Worm (Caenorhabditis elegans): ENCODE results near the gene rheb-1.

Gene rheb-1

DNA sequence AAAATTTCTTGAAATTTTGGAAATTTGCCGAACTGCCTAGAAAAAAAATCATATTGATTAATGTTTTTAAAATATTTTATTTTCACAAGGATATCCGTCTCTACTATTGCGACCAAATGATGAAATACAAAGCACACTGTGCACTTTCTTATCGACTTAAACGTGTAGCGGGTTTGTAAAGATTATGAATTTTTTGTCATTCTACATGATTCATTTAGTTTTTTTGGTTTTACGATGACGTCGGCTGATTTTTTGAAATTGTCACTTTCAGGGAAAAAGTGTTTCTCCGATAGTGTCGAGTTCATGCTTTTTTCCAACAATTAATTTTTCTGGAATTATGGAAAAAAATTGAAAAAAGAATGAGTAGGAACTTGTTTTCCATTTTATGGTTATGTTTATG lies 20.7 kb upstream of the rheb-1 start:
- no peak for TF ChIP-seq unc-62 (GFP tag; optimal IDR thresholded peaks at IDR 0.05)

DNA sequence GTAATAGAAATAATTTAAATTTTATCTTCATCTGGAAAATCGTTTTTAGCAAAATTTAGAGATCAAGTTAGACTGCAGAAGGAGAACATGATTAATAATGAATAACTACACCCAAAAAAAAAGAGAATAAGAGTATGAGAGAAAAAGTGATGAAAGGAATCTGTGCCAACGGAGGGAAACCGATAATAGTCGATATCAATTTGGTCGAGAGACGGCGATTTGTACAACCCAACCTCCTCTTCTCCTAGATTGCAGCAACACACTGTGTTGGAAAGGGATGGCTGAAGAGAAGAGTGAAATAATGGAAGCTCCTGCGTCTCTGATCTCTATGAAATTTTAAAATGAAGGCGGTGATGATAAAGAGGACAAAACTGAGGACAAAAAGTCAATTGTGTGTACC lies 18.7 kb upstream of the rheb-1 start:
- TF ChIP-seq unc-62 (GFP tag; optimal IDR thresholded peaks at IDR 0.05) = no peak

DNA sequence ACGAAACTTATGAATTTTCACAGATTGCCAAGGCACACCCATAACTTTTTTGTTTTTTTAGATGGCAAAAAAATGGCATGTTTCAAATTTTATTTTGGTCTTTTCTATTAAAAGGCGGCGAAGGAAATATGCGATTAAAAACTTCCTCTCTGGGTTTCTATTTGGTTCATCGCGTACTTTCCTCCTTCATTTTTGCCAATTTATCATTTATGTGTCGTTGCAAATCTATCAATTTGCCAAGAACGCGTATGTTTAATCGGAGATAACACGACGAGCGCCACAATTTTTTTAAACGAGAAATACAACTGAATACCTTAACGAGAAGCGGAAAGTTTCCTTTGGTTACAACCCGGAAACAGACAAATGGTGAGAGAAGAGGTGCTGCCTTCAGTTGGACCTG lies 16.6 kb upstream of the rheb-1 start:
- TF ChIP-seq unc-62 (GFP tag; optimal IDR thresholded peaks at IDR 0.05) = no peak

DNA sequence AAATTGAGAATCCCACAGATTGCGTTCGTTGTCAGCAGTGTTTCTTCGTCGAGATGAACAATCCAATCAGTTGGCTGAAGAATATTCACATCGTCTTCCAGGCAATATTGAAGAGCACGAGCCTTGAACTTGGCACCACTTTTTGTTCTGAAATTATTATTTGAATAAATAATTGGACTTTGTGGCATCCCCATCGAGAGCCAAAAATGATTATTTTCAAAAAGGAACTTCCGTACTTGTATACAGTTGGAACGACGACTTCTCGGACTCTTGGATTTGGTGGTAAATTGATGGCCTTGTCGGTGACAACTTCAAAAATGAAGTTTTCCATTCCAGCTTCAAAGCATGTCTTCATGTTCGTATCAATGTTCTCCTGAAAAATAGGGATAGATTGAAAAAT lies 16.2 kb upstream of the rheb-1 start:
- no peak for TF ChIP-seq unc-62 (GFP tag; optimal IDR thresholded peaks at IDR 0.05)

DNA sequence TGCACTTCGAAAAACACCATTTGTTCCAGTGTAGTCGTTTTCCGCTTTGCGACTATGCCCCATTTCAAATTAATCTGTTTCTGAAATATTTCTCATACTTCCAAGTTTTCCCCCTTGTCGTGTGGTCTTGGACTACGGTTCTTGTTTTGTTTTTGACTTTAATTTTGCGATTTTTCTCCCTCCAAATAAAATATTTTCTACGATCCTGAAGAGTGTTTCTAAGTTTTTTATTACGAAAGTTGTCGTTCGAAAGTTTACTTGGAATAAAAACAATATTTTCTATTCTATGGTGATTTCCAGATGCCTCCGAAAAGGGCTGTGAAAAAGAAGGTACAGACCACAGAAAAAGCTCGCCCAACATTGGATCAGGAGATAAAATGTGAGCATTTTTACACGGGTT lies 12.0 kb upstream of the rheb-1 start, which contains the start of gene tag-342:
Gene tag-342 (plus strand): TSS at position 301 of the 400 bp plus-strand sequence.
- no peak for TF ChIP-seq unc-62 (GFP tag; optimal IDR thresholded peaks at IDR 0.05)

- TF ChIP-seq unc-62 (GFP tag; optimal IDR thresholded peaks at IDR 0.05) = no peak
Observed at ce11 chrIII:9467095-9467494, 11.3 kb upstream of the rheb-1 start, which contains the start of gene baf-1. Gene baf-1, plus strand, starts transcription at chrIII:9467464.

DNA sequence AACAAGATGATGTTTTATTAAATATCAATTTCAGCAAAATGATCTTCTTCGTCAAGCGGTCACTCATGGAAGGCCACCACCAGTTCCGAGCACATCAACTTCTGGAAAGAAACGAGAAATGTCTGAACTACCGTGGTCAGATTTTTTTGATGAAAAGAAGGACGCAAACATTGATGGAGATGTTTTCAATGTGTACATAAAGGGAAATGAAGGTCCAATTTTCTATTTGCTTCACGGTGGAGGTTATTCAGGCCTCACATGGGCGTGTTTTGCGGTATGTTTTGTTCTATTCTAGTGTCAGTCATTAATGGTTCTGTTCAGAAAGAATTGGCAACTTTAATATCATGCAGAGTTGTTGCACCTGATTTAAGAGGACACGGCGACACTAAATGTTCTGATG lies 10.0 kb upstream of the rheb-1 start, which contains the start of gene B0464.6:
Gene B0464.6 (minus strand): TSS at position 101 of the 400 bp plus-strand sequence.
- no peak for TF ChIP-seq unc-62 (GFP tag; optimal IDR thresholded peaks at IDR 0.05)

DNA sequence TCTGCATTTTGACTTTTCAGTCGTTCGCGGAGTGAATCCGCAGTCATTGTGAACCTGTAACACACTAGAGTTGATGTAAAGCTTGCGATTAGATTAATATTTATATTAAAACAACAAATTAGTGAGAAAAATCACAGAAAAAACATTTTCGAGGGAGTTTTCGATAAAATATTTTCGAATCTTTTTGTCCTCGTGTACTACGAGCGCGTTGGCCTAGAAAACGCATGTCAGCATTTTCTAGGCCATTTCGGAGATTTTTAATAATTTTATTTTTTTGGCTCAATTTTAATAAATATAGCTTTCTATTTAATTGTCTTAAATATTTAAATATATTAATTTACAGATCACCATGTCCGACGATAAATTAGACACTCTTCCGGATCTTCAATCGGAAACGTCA lies 9.6 kb upstream of the rheb-1 start, which contains the start of gene B0464.9:
Gene B0464.9 (plus strand): TSS at position 344 of the 400 bp plus-strand sequence.
- TF ChIP-seq unc-62 (GFP tag; optimal IDR thresholded peaks at IDR 0.05) = no peak

ce11 chrIII:9462785-9463467 lies 7.1 kb upstream of the rheb-1 start:
- no peak for TF ChIP-seq unc-62 (GFP tag; optimal IDR thresholded peaks at IDR 0.05)

ce11 chrIII:9461894-9462784 lies 6.3 kb upstream of the rheb-1 start:
- no peak for TF ChIP-seq unc-62 (GFP tag; optimal IDR thresholded peaks at IDR 0.05)

- no peak for TF ChIP-seq unc-62 (GFP tag; optimal IDR thresholded peaks at IDR 0.05)
Observed at ce11 chrIII:9457192-9458103, 1.6 kb upstream of the rheb-1 start.

ce11 chrIII:9454730-9455129 lies 1.1 kb downstream of the rheb-1 start:
- no peak for TF ChIP-seq unc-62 (GFP tag; optimal IDR thresholded peaks at IDR 0.05)

- TF ChIP-seq unc-62 (GFP tag; optimal IDR thresholded peaks at IDR 0.05) = no peak
Observed at ce11 chrIII:9453962-9454361, 1.9 kb downstream of the rheb-1 start, which contains the start of gene F54C8.7. Gene F54C8.7, minus strand, starts transcription at chrIII:9454062.

- TF ChIP-seq unc-62 (GFP tag; optimal IDR thresholded peaks at IDR 0.05) = no peak
Observed at ce11 chrIII:9450933-9451332, 4.9 kb downstream of the rheb-1 start.

DNA sequence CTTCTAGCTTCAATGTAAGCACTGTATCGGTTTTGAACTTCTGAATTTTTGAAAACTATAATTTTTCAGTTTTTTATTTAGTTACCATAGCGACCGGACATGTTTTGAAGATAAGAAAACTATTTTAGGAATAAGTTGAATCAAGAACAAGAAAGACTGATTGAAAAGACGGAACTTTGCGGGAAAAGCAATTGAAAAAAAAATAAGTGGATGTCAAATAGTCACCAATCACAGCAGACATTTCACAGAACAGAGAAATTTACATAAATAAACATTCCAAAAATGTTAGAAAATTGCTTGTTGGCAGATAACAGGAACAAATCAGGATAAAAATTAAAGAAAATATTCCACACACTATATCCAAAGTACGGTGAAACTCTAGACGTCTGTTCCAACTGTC lies 6.0 kb downstream of the rheb-1 start, which contains the start of gene F54C8.6:
Gene F54C8.6 (minus strand): TSS at position 101 of the 400 bp plus-strand sequence.
- no peak for TF ChIP-seq unc-62 (GFP tag; optimal IDR thresholded peaks at IDR 0.05)
